Fruit fly (Drosophila melanogaster): ENCODE data around the gene Sfp36F.

Sfp36F gene

DNA sequence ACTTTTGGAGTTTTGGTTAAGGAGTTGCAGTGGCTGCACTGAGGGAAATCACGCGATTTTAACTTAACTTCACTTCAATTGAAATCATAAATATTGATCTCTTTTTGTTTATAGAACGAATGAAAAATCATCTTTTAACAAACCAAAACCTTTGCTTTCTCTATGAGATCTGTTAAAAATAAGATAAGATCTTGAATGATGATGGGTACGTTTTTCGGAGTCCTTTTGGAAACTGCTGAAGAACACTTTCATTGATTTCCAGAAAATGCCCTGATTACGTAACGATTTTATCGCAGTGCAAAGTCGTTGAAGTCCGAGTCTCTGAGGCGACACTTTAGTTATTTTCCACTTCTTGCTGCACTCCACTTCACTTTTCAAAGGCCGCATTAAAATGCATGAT is 20.0 kb downstream of the Sfp36F start (continued):
- TF ChIP-seq CG2129 (GFP tag; IDR thresholded peaks at IDR 0.05; ENCODE audit: partially characterized antibody) (no peak), ac (GFP tag; optimal IDR thresholded peaks at IDR 0.05) (no peak), eve (GFP tag; optimal IDR thresholded peaks at IDR 0.05) (peak in 1 of 2 experiments; percentile 90), HLH54F (GFP tag; optimal IDR thresholded peaks at IDR 0.05) (no peak), Sox102F (GFP tag; optimal IDR thresholded peaks at IDR 0.05) (peak; percentile 70), CG9727 (GFP tag; optimal IDR thresholded peaks at IDR 0.05) (peak; percentile 35), CG15011 (GFP tag; optimal IDR thresholded peaks at IDR 0.05) (no peak), CG12104 (GFP tag; optimal IDR thresholded peaks at IDR 0.05) (no peak), Poxn (GFP tag; IDR thresholded peaks at IDR 0.05) (no peak), Dip3 (GFP tag; optimal IDR thresholded peaks at IDR 0.05) (no peak), Lpt (GFP tag; optimal IDR thresholded peaks at IDR 0.05) (no peak), CG8944 (GFP tag; optimal IDR thresholded peaks at IDR 0.05) (peak; percentile 12), Hr3 (GFP tag; optimal IDR thresholded peaks at IDR 0.05) (peak; percentile 20), CG1603 (tag; optimal IDR thresholded peaks at IDR 0.05) (peak; percentile 44), CG6254 (GFP tag; optimal IDR thresholded peaks at IDR 0.05) (peak; percentile 32), Dfd (GFP tag; optimal IDR thresholded peaks at IDR 0.05) (no peak), CG6654 (GFP tag; optimal IDR thresholded peaks at IDR 0.05) (no peak), CG8478 (optimal IDR thresholded peaks at IDR 0.05) (no peak), cas (GFP tag; IDR thresholded peaks at IDR 0.05) (no peak), CG17612 (GFP tag; IDR thresholded peaks at IDR 0.05) (no peak), YL-1 (GFP tag; optimal IDR thresholded peaks at IDR 0.05) (no peak), sr (GFP tag; IDR thresholded peaks at IDR 0.05) (no peak), ro (GFP tag; IDR thresholded peaks at IDR 0.05) (no peak), GATAe (GFP tag; conservative IDR thresholded peaks at IDR 0.05) (no peak), Trl (optimal IDR thresholded peaks at IDR 0.05) (no peak), Trl (GFP tag; optimal IDR thresholded peaks at IDR 0.05) (peak; percentile 5), CG6765 (GFP tag; optimal IDR thresholded peaks at IDR 0.05) (no peak), CG10366 (GFP tag; IDR thresholded peaks at IDR 0.05) (no peak), NC2α (GFP tag; optimal IDR thresholded peaks at IDR 0.05) (peak; percentile 22), CG3163 (GFP tag; optimal IDR thresholded peaks at IDR 0.05) (no peak), pan (optimal IDR thresholded peaks at IDR 0.05) (no peak), pan (GFP tag; optimal IDR thresholded peaks at IDR 0.05 in 1 of 2, IDR thresholded peaks at IDR 0.05 in 1 of 2) (no peak), Elba2 (GFP tag; optimal IDR thresholded peaks at IDR 0.05) (no peak), CrebB (tag; optimal IDR thresholded peaks at IDR 0.05) (no peak), klu (GFP tag; IDR thresholded peaks at IDR 0.05) (no peak), CG1602 (GFP tag; optimal IDR thresholded peaks at IDR 0.05) (peak; percentile 34), CG2678 (tag; optimal IDR thresholded peaks at IDR 0.05) (peak; percentile 62), croc (GFP tag; conservative IDR thresholded peaks at IDR 0.05) (peak; percentile 53; the same call in 2 of the 3 replicates), MBD-R2 (GFP tag; IDR thresholded peaks at IDR 0.05) (no peak), ato (GFP tag; IDR thresholded peaks at IDR 0.05; ENCODE audit: partially characterized antibody) (no peak), CG17802 (tag; optimal IDR thresholded peaks at IDR 0.05) (no peak), chinmo (GFP tag; IDR thresholded peaks at IDR 0.05; ENCODE audit: partially characterized antibody) (no peak), vfl (GFP tag; optimal IDR thresholded peaks at IDR 0.05) (no peak), Oli (tag; optimal IDR thresholded peaks at IDR 0.05) (peak; percentile 75), CG15514 (GFP tag; optimal IDR thresholded peaks at IDR 0.05) (no peak), CG6813 (GFP tag; optimal IDR thresholded peaks at IDR 0.05) (peak; percentile 24), Optix (GFP tag; IDR thresholded peaks at IDR 0.05) (no peak), Ravus (GFP tag; IDR thresholded peaks at IDR 0.05) (no peak), jing (GFP tag; optimal IDR thresholded peaks at IDR 0.05) (peak; percentile 39), CG10565 (GFP tag; optimal IDR thresholded peaks at IDR 0.05) (no peak), dpn (GFP tag; optimal IDR thresholded peaks at IDR 0.05) (peak in 1 of 2 experiments; percentile 16), CG13424 (tag; optimal IDR thresholded peaks at IDR 0.05) (peak; percentile 49), CG14014 (GFP tag; IDR thresholded peaks at IDR 0.05) (no peak)
